Worm (Caenorhabditis elegans) whole organism, L1 larva: ENCODE data around the gene ttr-7.

Experiments used
- elt-2 ChIP-seq: sonication (generic microtip); optimal IDR thresholded peaks from 2 replicates; lab custom pipeline; 2016; ENCODE audit warnings: missing genetic modification characterization, mild to moderate bottlenecking, inconsistent platforms, missing compliant biosample characterization, missing genetic modification reagents
- mdl-1 ChIP-seq, 2 experiments: fragments of 150-350 bp; optimal IDR thresholded peaks; 2 replicates each; lab custom pipeline; 2014 to 2017; ENCODE audit warnings: missing biosample characterization in 2 of 2, missing genetic modification characterization in 2 of 2, inconsistent platforms in 1 of 2

DNA sequence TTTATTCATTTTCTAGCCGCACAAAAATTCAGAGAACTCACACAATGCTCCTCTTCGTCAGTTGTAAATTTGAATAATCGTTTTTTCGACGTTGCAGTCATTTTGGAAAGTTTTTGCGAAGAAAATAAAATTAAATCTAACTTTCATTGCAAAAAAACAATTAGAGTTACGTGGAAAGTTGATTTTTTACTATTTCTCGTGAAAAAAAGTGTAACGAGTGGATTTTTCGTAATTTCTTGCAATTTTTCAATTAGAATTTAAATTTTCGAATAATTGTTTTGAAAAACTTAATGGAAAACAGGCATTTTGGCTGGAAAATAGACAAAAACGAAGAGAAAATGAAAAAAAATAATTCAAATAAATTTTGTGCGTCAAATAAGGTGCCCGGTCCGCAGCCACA lies 7.1 kb upstream of the ttr-7 start, which contains the start of gene Y55B1AR.2:
- TF ChIP-seq elt-2 (tag; lab: Kevin White, UChicago) (no peak), mdl-1 (tag; optimal IDR thresholded peaks at IDR 0.05; lab: Kevin White, UChicago) (no peak)
